Worm (Caenorhabditis elegans) whole organism, midembryonic: ENCODE data around the gene F29B9.5.

Experiments used
- cog-1 ChIP-seq: sonication (generic microtip); optimal IDR thresholded peaks from 2 replicates; lab custom pipeline; 2016; ENCODE audit warnings: missing genetic modification characterization, missing compliant biosample characterization
- flt-1 ChIP-seq: fragments of 200-800 bp; sonication (Bioruptor generic); IDR thresholded peaks from 2 replicates; pipeline ENCODE4 v1.3.6; 2022; ENCODE audit warnings: missing genetic modification characterization, missing compliant biosample characterization
- klf-2 ChIP-seq: fragments of 200-800 bp; sonication (Bioruptor generic); conservative IDR thresholded peaks from 2 replicates; pipeline ENCODE4 v1.3.6; 2022; ENCODE audit warnings: missing genetic modification reagents, missing genetic modification characterization, missing compliant biosample characterization
- ref-1 ChIP-seq: fragments of 200-800 bp; sonication (Bioruptor generic); conservative IDR thresholded peaks from 2 replicates; pipeline ENCODE4 v1.3.6; 2022; ENCODE audit warnings: missing genetic modification reagents, missing genetic modification characterization, missing compliant biosample characterization

ce11 chrIV:4686291-4686830 is 34.1 kb downstream of the F29B9.5 start:
- TF ChIP-seq ref-1 (no peak), flt-1 (no peak), klf-2 (GFP tag; lab: Robert Waterston, UW) (no peak), cog-1 (tag; lab: Kevin White, UChicago) (no peak)
